Worm (Caenorhabditis elegans) whole organism, late embryonic: ENCODE measurements around the gene tag-243.

Experiments
- C08G9.2 ChIP-seq: sonication (generic microtip); optimal IDR thresholded peaks from 2 replicates; lab custom pipeline; 2016; ENCODE audit warnings: mild to moderate bottlenecking, missing genetic modification characterization, moderate library complexity, missing compliant biosample characterization
- C38D4.7 ChIP-seq: fragments of 200-800 bp; sonication (Bioruptor generic); optimal IDR thresholded peaks from 2 replicates; lab custom pipeline; 2018; ENCODE audit warnings: mild to moderate bottlenecking, missing genetic modification characterization, moderate library complexity, missing compliant biosample characterization
- F13H6.1 ChIP-seq: sonication (generic microtip); optimal IDR thresholded peaks from 2 replicates; lab custom pipeline; 2016; ENCODE audit warnings: missing genetic modification characterization, missing compliant biosample characterization
- K02D7.2 ChIP-seq: sonication (generic microtip); optimal IDR thresholded peaks from 2 replicates; lab custom pipeline; 2017; ENCODE audit warnings: mild to moderate bottlenecking, missing genetic modification characterization, missing compliant biosample characterization
- K09A11.1 ChIP-seq: sonication (generic microtip); optimal IDR thresholded peaks from 2 replicates; lab custom pipeline; 2017; ENCODE audit warnings: antibody characterized with exemption, mild to moderate bottlenecking, missing genetic modification characterization, missing compliant biosample characterization; ENCODE audit not compliant: insufficient read depth
- T23F11.4 ChIP-seq: fragments of 200-800 bp; sonication (Bioruptor generic); optimal IDR thresholded peaks from 2 replicates; lab custom pipeline; 2018; ENCODE audit warnings: mild to moderate bottlenecking, missing genetic modification characterization, missing compliant biosample characterization
- ahr-1 ChIP-seq: sonication (generic microtip); optimal IDR thresholded peaks from 2 replicates; lab custom pipeline; 2016; ENCODE audit warnings: missing genetic modification characterization, missing compliant biosample characterization
- ama-1 ChIP-seq: fragments of 150-350 bp; optimal IDR thresholded peaks from 2 replicates; lab custom pipeline; 2014
- ceh-14 ChIP-seq: sonication (generic microtip); optimal IDR thresholded peaks from 2 replicates; lab custom pipeline; 2016; ENCODE audit warnings: missing genotype, missing genetic modification characterization, missing compliant biosample characterization
- ceh-18 ChIP-seq: sonication (generic microtip); optimal IDR thresholded peaks from 2 replicates; lab custom pipeline; 2016; ENCODE audit warnings: missing genetic modification characterization, missing compliant biosample characterization
- ceh-19 ChIP-seq: fragments of 200-800 bp; sonication (Bioruptor generic); optimal IDR thresholded peaks from 2 replicates; lab custom pipeline; 2018; ENCODE audit warnings: mild to moderate bottlenecking, missing genetic modification characterization, missing compliant biosample characterization
- ceh-2 ChIP-seq: sonication (generic microtip); optimal IDR thresholded peaks from 2 replicates; lab custom pipeline; 2016; ENCODE audit warnings: missing genotype, missing genetic modification characterization, missing compliant biosample characterization
- ceh-24 ChIP-seq: sonication (generic microtip); optimal IDR thresholded peaks from 2 replicates; lab custom pipeline; 2016; ENCODE audit warnings: mild to moderate bottlenecking, missing genetic modification characterization, missing compliant biosample characterization
- ceh-31 ChIP-seq: sonication (generic microtip); optimal IDR thresholded peaks from 2 replicates; lab custom pipeline; 2016; ENCODE audit warnings: missing genetic modification characterization, missing compliant biosample characterization
- ceh-48 ChIP-seq: sonication (generic microtip); optimal IDR thresholded peaks from 2 replicates; lab custom pipeline; 2016; ENCODE audit warnings: missing genetic modification characterization, inconsistent platforms, missing compliant biosample characterization
- ceh-9 ChIP-seq: sonication (generic microtip); optimal IDR thresholded peaks from 2 replicates; lab custom pipeline; 2016; ENCODE audit warnings: mild to moderate bottlenecking, missing genetic modification characterization, inconsistent platforms, missing compliant biosample characterization
- dmd-4 ChIP-seq: sonication (generic microtip); optimal IDR thresholded peaks from 2 replicates; lab custom pipeline; 2016; ENCODE audit warnings: borderline replicate concordance, missing genetic modification characterization, missing compliant biosample characterization
- elt-4 ChIP-seq: sonication (generic microtip); optimal IDR thresholded peaks from 2 replicates; lab custom pipeline; 2016; ENCODE audit warnings: missing genetic modification characterization, missing compliant biosample characterization
- ets-4 ChIP-seq: sonication (generic microtip); optimal IDR thresholded peaks from 2 replicates; lab custom pipeline; 2016; ENCODE audit warnings: missing genetic modification characterization, missing compliant biosample characterization
- fax-1 ChIP-seq: sonication (generic microtip); optimal IDR thresholded peaks from 2 replicates; lab custom pipeline; 2016; ENCODE audit warnings: missing genotype, missing genetic modification characterization, missing compliant biosample characterization
- gmeb-2 ChIP-seq: sonication (generic microtip); optimal IDR thresholded peaks from 2 replicates; lab custom pipeline; 2016; ENCODE audit warnings: missing genetic modification characterization, inconsistent platforms, missing compliant biosample characterization
- hlh-13 ChIP-seq: fragments of 200-800 bp; sonication (Bioruptor generic); optimal IDR thresholded peaks from 2 replicates; lab custom pipeline; 2018; ENCODE audit warnings: mild to moderate bottlenecking, missing genetic modification characterization, missing compliant biosample characterization
- hlh-6 ChIP-seq: sonication (generic microtip); optimal IDR thresholded peaks from 2 replicates; lab custom pipeline; 2016; ENCODE audit warnings: missing genotype, missing genetic modification characterization, missing compliant biosample characterization
- hlh-8 ChIP-seq: sonication (generic microtip); optimal IDR thresholded peaks from 2 replicates; lab custom pipeline; 2016; ENCODE audit warnings: missing genotype, missing genetic modification characterization, missing compliant biosample characterization
- lim-6 ChIP-seq: sonication (generic microtip); optimal IDR thresholded peaks from 2 replicates; lab custom pipeline; 2016; ENCODE audit warnings: missing genetic modification characterization, missing compliant biosample characterization
- lin-11 ChIP-seq: fragments of 200-800 bp; sonication (Bioruptor generic); optimal IDR thresholded peaks from 2 replicates; lab custom pipeline; 2018; ENCODE audit warnings: mild to moderate bottlenecking, missing genetic modification characterization, missing compliant biosample characterization
- nfya-1 ChIP-seq: sonication (generic microtip); optimal IDR thresholded peaks from 2 replicates; lab custom pipeline; 2017; ENCODE audit warnings: missing genetic modification characterization, mild to moderate bottlenecking, missing compliant biosample characterization, antibody characterized with exemption, moderate library complexity
- npax-4 ChIP-seq: sonication (generic microtip); optimal IDR thresholded peaks from 2 replicates; lab custom pipeline; 2016; ENCODE audit warnings: missing genetic modification characterization, missing compliant biosample characterization
- pat-9 ChIP-seq: fragments of 200-800 bp; sonication (Bioruptor generic); optimal IDR thresholded peaks from 2 replicates; lab custom pipeline; 2018; ENCODE audit warnings: mild to moderate bottlenecking, missing genetic modification characterization, moderate library complexity, missing compliant biosample characterization
- pha-4 ChIP-seq: fragments of 150-350 bp; optimal IDR thresholded peaks from 2 replicates; lab custom pipeline; 2018; ENCODE audit warnings: missing biosample characterization, missing genetic modification reagents, missing genetic modification characterization
- pros-1 ChIP-seq: fragments of 150-350 bp; optimal IDR thresholded peaks from 2 replicates; lab custom pipeline; 2014; ENCODE audit warnings: missing biosample characterization, missing genetic modification reagents, missing genetic modification characterization
- ref-2 ChIP-seq: sonication (generic microtip); optimal IDR thresholded peaks from 2 replicates; lab custom pipeline; 2016; ENCODE audit warnings: missing genetic modification characterization, missing compliant biosample characterization
- sox-2 ChIP-seq: fragments of 200-800 bp; sonication (Bioruptor generic); IDR thresholded peaks from 2 replicates; pipeline ENCODE4 v1.3.6; 2022; ENCODE audit warnings: missing genetic modification reagents, missing genetic modification characterization, missing compliant biosample characterization
- syd-9 ChIP-seq: sonication (generic microtip); optimal IDR thresholded peaks from 2 replicates; lab custom pipeline; 2016; ENCODE audit warnings: mild to moderate bottlenecking, missing genetic modification characterization, moderate library complexity, missing compliant biosample characterization
- unc-42 ChIP-seq: sonication (generic microtip); optimal IDR thresholded peaks from 2 replicates; lab custom pipeline; 2016; ENCODE audit warnings: missing genotype, missing genetic modification characterization, missing compliant biosample characterization
- zip-5 ChIP-seq: sonication (generic microtip); optimal IDR thresholded peaks from 2 replicates; lab custom pipeline; 2016; ENCODE audit warnings: missing genetic modification characterization, missing compliant biosample characterization

tag-243 gene

DNA sequence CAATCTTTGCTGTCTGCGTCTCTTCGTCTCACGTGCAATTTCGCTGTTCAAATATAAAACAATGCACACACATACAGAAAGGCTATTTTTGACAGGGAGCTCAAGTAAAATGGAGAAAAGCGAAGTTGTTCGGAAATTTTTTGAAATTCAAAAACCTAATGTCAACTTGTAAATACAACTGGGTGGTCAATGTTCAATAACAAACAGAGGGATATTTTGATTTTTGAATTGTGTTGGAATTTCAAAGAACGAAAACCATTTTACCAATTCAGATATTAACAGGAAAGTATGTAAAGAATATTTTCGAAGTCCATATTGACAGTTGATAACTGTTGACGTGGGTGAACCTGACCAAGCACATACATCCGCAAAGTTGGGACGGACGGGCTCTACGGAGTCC, at the start of gene tag-243:
TSS of gene tag-243 (minus strand) at position 101 of the 400 bp plus-strand sequence.
- TF ChIP-seq ama-1 (lab: Kevin White, UChicago) (no peak), pat-9 (tag; lab: Kevin White, UChicago) (no peak), gmeb-2 (tag; lab: Kevin White, UChicago) (no peak), ahr-1 (no peak), K09A11.1 (tag; lab: Kevin White, UChicago) (no peak), K02D7.2 (tag; lab: Kevin White, UChicago) (no peak), pros-1 (tag; lab: Kevin White, UChicago) (no peak), F13H6.1 (no peak), lim-6 (tag; lab: Kevin White, UChicago) (no peak), hlh-13 (GFP tag; lab: Kevin White, UChicago) (no peak), T23F11.4 (no peak), hlh-6 (tag; lab: Kevin White, UChicago) (no peak), nfya-1 (tag; lab: Kevin White, UChicago) (no peak), ceh-24 (tag; lab: Kevin White, UChicago) (no peak), unc-42 (tag; lab: Kevin White, UChicago) (no peak), zip-5 (tag; lab: Kevin White, UChicago) (no peak), C38D4.7 (GFP tag; lab: Kevin White, UChicago) (no peak), ceh-18 (tag; lab: Kevin White, UChicago) (no peak), ceh-19 (no peak), ceh-2 (tag; lab: Kevin White, UChicago) (no peak)

ce11 chrIII:4735443-4735842, 47.2 kb upstream of the tag-243 start, which contains the start of gene F17C8.7:
F17C8.7 (plus strand) TSS chrIII:4735743.
- TF ChIP-seq elt-4 (tag; lab: Kevin White, UChicago) (no peak), ama-1 (lab: Kevin White, UChicago) (no peak), lin-11 (tag; lab: Kevin White, UChicago) (no peak), ceh-24 (tag; lab: Kevin White, UChicago) (no peak), syd-9 (tag; lab: Kevin White, UChicago) (no peak), sox-2 (GFP tag; lab: Robert Waterston, UW) (no peak), pha-4 (tag; lab: Kevin White, UChicago) (no peak), ceh-48 (tag; lab: Kevin White, UChicago) (no peak)
- TF ChIP-seq, all 69 proteins: peak for 0

DNA sequence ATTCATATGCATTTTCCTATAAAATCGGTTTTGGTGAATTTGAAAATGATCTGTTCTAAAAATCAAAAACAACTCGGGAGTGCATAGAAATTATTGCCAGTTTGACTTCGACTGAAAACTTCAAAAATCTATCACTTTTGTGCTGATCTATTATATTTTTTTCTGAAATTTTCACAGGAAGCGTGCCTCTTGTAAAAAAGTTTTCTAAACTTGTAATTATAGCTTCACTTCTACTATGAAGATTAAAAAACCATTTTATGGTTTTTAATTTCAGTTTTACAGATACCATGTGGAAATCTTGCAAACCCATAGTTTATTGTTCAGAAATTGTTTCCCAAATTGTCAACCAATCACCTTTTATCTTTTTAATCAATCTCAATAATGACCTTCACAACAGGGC, 45.8 kb upstream of the tag-243 start, which contains the start of gene F17C8.9:
TSS of gene F17C8.9 (plus strand) at position 301 of the 400 bp plus-strand sequence.
- no peak for TF ChIP-seq ceh-31 (tag; lab: Kevin White, UChicago)
- no peak for TF ChIP-seq ets-4 (tag; lab: Kevin White, UChicago)
- TF ChIP-seq hlh-8 (tag; lab: Kevin White, UChicago) = no peak
- no peak for TF ChIP-seq nfya-1 (tag; lab: Kevin White, UChicago)
- TF ChIP-seq ceh-14 (tag; lab: Kevin White, UChicago) = no peak
- no peak for TF ChIP-seq npax-4 (tag; lab: Kevin White, UChicago)
- TF ChIP-seq ref-2 (tag; lab: Kevin White, UChicago) = no peak
- TF ChIP-seq ceh-24 (tag; lab: Kevin White, UChicago) = no peak
- TF ChIP-seq C08G9.2 (tag; lab: Kevin White, UChicago) = no peak
- no peak for TF ChIP-seq T23F11.4
- TF ChIP-seq ceh-9 (tag; lab: Kevin White, UChicago) = no peak
- no peak for TF ChIP-seq dmd-4 (tag; lab: Kevin White, UChicago)
- TF ChIP-seq fax-1 (tag; lab: Kevin White, UChicago) = no peak
